Fruit fly (Drosophila melanogaster): ENCODE data around the gene Nup93-2.

Gene Nup93-2

DNA sequence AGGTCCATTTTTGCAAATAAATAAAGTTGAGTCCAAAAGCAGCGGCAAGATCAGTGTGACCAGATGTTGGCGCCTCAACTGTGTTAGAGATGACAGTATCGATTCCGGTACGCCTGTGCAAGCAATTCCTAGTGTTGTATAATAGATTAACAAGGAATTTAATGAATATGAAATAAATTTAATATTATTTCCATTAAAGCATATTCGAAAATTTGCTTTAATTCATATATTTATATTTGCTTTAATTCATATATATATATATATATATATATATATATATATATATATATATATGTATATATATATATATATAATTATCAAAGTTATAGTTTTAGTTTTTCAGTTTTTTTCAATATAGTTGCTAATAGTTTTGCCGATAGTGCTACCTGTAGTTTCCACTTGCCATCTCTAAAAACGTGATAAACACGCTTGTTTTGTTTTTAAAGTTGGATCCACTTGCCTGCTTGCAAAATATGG lies at the start of gene Nup93-2, which contains the start of gene CG3817:
TSS of gene Nup93-2 (minus strand) at position 93 of the 477 bp plus-strand sequence.
TSS of gene CG3817 (plus strand) at position 460 of the 477 bp plus-strand sequence.
- TF ChIP-seq dsf (GFP tag; optimal IDR thresholded peaks at IDR 0.05; ENCODE audit: borderline replicate concordance) (no peak), HLH106 (tag; optimal IDR thresholded peaks at IDR 0.05) (peak; percentile 88), h (GFP tag; optimal IDR thresholded peaks at IDR 0.05) (peak; percentile 25), Hr83 (GFP tag; optimal IDR thresholded peaks at IDR 0.05; ENCODE audit: poor library complexity, severe bottlenecking) (peak; percentile 12), Dif (GFP tag; optimal IDR thresholded peaks at IDR 0.05; ENCODE audit: partially characterized antibody) (no peak), foxo (GFP tag; optimal IDR thresholded peaks at IDR 0.05) (peak in 1 of 2 experiments; percentile 84), brk (GFP tag; optimal IDR thresholded peaks at IDR 0.05) (no peak), dmrt93B (GFP tag; optimal IDR thresholded peaks at IDR 0.05) (peak; percentile 15), CG9705 (GFP tag; optimal IDR thresholded peaks at IDR 0.05) (no peak), rgr (GFP tag; optimal IDR thresholded peaks at IDR 0.05) (peak; percentile 61), Myc (optimal IDR thresholded peaks at IDR 0.05) (peak; percentile 53), Sp1 (GFP tag; optimal IDR thresholded peaks at IDR 0.05) (peak; percentile 58), OdsH (GFP tag; optimal IDR thresholded peaks at IDR 0.05) (peak; percentile 16), pan (optimal IDR thresholded peaks at IDR 0.05) (no peak), sage (GFP tag; optimal IDR thresholded peaks at IDR 0.05) (no peak), psq (GFP tag; optimal IDR thresholded peaks at IDR 0.05) (peak; percentile 62), woc (GFP tag; optimal IDR thresholded peaks at IDR 0.05) (peak; percentile 61)

dm6 chr3R:14917927-14918829 lies 20.0 kb upstream of the Nup93-2 start, which contains the start of gene Sdr:
Sdr (plus strand) TSS chr3R:14918628.
- TF ChIP-seq fru (GFP tag; optimal IDR thresholded peaks at IDR 0.05): peak; percentile 77
- TF ChIP-seq Mio (GFP tag; optimal IDR thresholded peaks at IDR 0.05): no peak
- TF ChIP-seq GATAd (GFP tag; optimal IDR thresholded peaks at IDR 0.05): no peak
- peak; percentile 22 for TF ChIP-seq sage (GFP tag; optimal IDR thresholded peaks at IDR 0.05)
- no peak for TF ChIP-seq sv (GFP tag; optimal IDR thresholded peaks at IDR 0.05)
- TF ChIP-seq Abd-B (GFP tag; optimal IDR thresholded peaks at IDR 0.05): no peak
- no peak for TF ChIP-seq Myc (optimal IDR thresholded peaks at IDR 0.05)
- peak; percentile 61 for TF ChIP-seq ey (GFP tag; optimal IDR thresholded peaks at IDR 0.05)
- TF ChIP-seq Hr83 (GFP tag; optimal IDR thresholded peaks at IDR 0.05; ENCODE audit: poor library complexity, severe bottlenecking): no peak
- TF ChIP-seq dsf (GFP tag; optimal IDR thresholded peaks at IDR 0.05; ENCODE audit: borderline replicate concordance): no peak
- TF ChIP-seq dl (GFP tag; optimal IDR thresholded peaks at IDR 0.05; ENCODE audit: insufficient read depth in 1 of 2, partially characterized antibody in 2 of 2): no peak
- TF ChIP-seq usp (GFP tag; optimal IDR thresholded peaks at IDR 0.05): no peak
- TF ChIP-seq OdsH (GFP tag; optimal IDR thresholded peaks at IDR 0.05): peak; percentile 71
- TF ChIP-seq HLH106 (tag; optimal IDR thresholded peaks at IDR 0.05): peak; percentile 79
- peak; percentile 67 for TF ChIP-seq dmrt93B (GFP tag; optimal IDR thresholded peaks at IDR 0.05)
- peak; percentile 66 for TF ChIP-seq rgr (GFP tag; optimal IDR thresholded peaks at IDR 0.05)
- TF ChIP-seq tai (GFP tag; optimal IDR thresholded peaks at IDR 0.05): peak; percentile 37
- TF ChIP-seq Hnf4 (GFP tag; optimal IDR thresholded peaks at IDR 0.05): no peak
- no peak for TF ChIP-seq pan (optimal IDR thresholded peaks at IDR 0.05)
- TF ChIP-seq Hr78 (GFP tag; optimal IDR thresholded peaks at IDR 0.05): no peak
- peak; percentile 77 for TF ChIP-seq psq (GFP tag; optimal IDR thresholded peaks at IDR 0.05)
- TF ChIP-seq Dfd (GFP tag; optimal IDR thresholded peaks at IDR 0.05): no peak
- TF ChIP-seq foxo (GFP tag; optimal IDR thresholded peaks at IDR 0.05): peak in 1 of 2 experiments; percentile 84
- no peak for TF ChIP-seq CrebA (GFP tag; optimal IDR thresholded peaks at IDR 0.05; ENCODE audit: borderline replicate concordance)
- no peak for TF ChIP-seq Rel (GFP tag; optimal IDR thresholded peaks at IDR 0.05)
- peak; percentile 32 for TF ChIP-seq Rel (tag; optimal IDR thresholded peaks at IDR 0.05)
- no peak for TF ChIP-seq Jra (GFP tag; optimal IDR thresholded peaks at IDR 0.05)
- TF ChIP-seq brk (GFP tag; optimal IDR thresholded peaks at IDR 0.05): no peak
- TF ChIP-seq Vsx2 (GFP tag; optimal IDR thresholded peaks at IDR 0.05; ENCODE audit: partially characterized antibody): peak; percentile 90
- TF ChIP-seq Sp1 (GFP tag; optimal IDR thresholded peaks at IDR 0.05): peak; percentile 84
- TF ChIP-seq woc (GFP tag; optimal IDR thresholded peaks at IDR 0.05): peak; percentile 75
- TF ChIP-seq N (GFP tag; optimal IDR thresholded peaks at IDR 0.05): no peak
- no peak for TF ChIP-seq br (GFP tag; optimal IDR thresholded peaks at IDR 0.05)
- TF ChIP-seq jim (GFP tag; optimal IDR thresholded peaks at IDR 0.05): no peak
- no peak for TF ChIP-seq CG32264 (GFP tag; optimal IDR thresholded peaks at IDR 0.05)
- TF ChIP-seq lola (GFP tag; optimal IDR thresholded peaks at IDR 0.05): no peak
- peak; percentile 80 for TF ChIP-seq h (GFP tag; optimal IDR thresholded peaks at IDR 0.05)
- no peak for TF ChIP-seq Dif (GFP tag; optimal IDR thresholded peaks at IDR 0.05; ENCODE audit: partially characterized antibody)
- peak; percentile 49 for TF ChIP-seq CG9705 (GFP tag; optimal IDR thresholded peaks at IDR 0.05)
